Worm (Caenorhabditis elegans) whole organism, late embryonic: ENCODE data around the gene kel-8.

ENCODE experiments used
- C08G9.2 ChIP-seq: sonication (generic microtip); optimal IDR thresholded peaks from 2 replicates; lab custom pipeline; 2016; ENCODE audit warnings: mild to moderate bottlenecking, missing genetic modification characterization, moderate library complexity, missing compliant biosample characterization
- K02D7.2 ChIP-seq: sonication (generic microtip); optimal IDR thresholded peaks from 2 replicates; lab custom pipeline; 2017; ENCODE audit warnings: mild to moderate bottlenecking, missing genetic modification characterization, missing compliant biosample characterization
- ahr-1 ChIP-seq: sonication (generic microtip); optimal IDR thresholded peaks from 2 replicates; lab custom pipeline; 2016; ENCODE audit warnings: missing genetic modification characterization, missing compliant biosample characterization
- ama-1 ChIP-seq: fragments of 150-350 bp; optimal IDR thresholded peaks from 2 replicates; lab custom pipeline; 2014
- ceh-18 ChIP-seq: sonication (generic microtip); optimal IDR thresholded peaks from 2 replicates; lab custom pipeline; 2016; ENCODE audit warnings: missing genetic modification characterization, missing compliant biosample characterization
- ceh-2 ChIP-seq: sonication (generic microtip); optimal IDR thresholded peaks from 2 replicates; lab custom pipeline; 2016; ENCODE audit warnings: missing genotype, missing genetic modification characterization, missing compliant biosample characterization
- ceh-22 ChIP-seq: sonication (generic microtip); optimal IDR thresholded peaks from 2 replicates; lab custom pipeline; 2017; ENCODE audit warnings: missing biosample characterization, missing genetic modification characterization
- ceh-24 ChIP-seq: sonication (generic microtip); optimal IDR thresholded peaks from 2 replicates; lab custom pipeline; 2016; ENCODE audit warnings: mild to moderate bottlenecking, missing genetic modification characterization, missing compliant biosample characterization
- ceh-30 ChIP-seq: fragments of 150-350 bp; optimal IDR thresholded peaks from 2 replicates; lab custom pipeline; 2014; ENCODE audit warnings: missing biosample characterization, missing genetic modification characterization
- ceh-34 ChIP-seq: sonication (generic microtip); optimal IDR thresholded peaks from 2 replicates; lab custom pipeline; 2016; ENCODE audit warnings: mild to moderate bottlenecking, missing genetic modification characterization, missing compliant biosample characterization
- ceh-48 ChIP-seq: sonication (generic microtip); optimal IDR thresholded peaks from 2 replicates; lab custom pipeline; 2016; ENCODE audit warnings: missing genetic modification characterization, inconsistent platforms, missing compliant biosample characterization
- ceh-6 ChIP-seq: fragments of 200-800 bp; sonication (Bioruptor generic); optimal IDR thresholded peaks from 2 replicates; lab custom pipeline; 2018; ENCODE audit warnings: mild to moderate bottlenecking, missing genetic modification characterization, missing compliant biosample characterization
- ceh-9 ChIP-seq: sonication (generic microtip); optimal IDR thresholded peaks from 2 replicates; lab custom pipeline; 2016; ENCODE audit warnings: mild to moderate bottlenecking, missing genetic modification characterization, inconsistent platforms, missing compliant biosample characterization
- che-1 ChIP-seq: sonication (generic microtip); optimal IDR thresholded peaks from 2 replicates; lab custom pipeline; 2016; ENCODE audit warnings: mild to moderate bottlenecking, missing genetic modification characterization, missing compliant biosample characterization
- elt-2 ChIP-seq: sonication (generic microtip); optimal IDR thresholded peaks from 2 replicates; lab custom pipeline; 2016; ENCODE audit warnings: missing genetic modification reagents, missing genetic modification characterization, missing compliant biosample characterization
- elt-4 ChIP-seq: sonication (generic microtip); optimal IDR thresholded peaks from 2 replicates; lab custom pipeline; 2016; ENCODE audit warnings: missing genetic modification characterization, missing compliant biosample characterization
- ets-4 ChIP-seq: sonication (generic microtip); optimal IDR thresholded peaks from 2 replicates; lab custom pipeline; 2016; ENCODE audit warnings: missing genetic modification characterization, missing compliant biosample characterization
- eyg-1 ChIP-seq: sonication (generic microtip); optimal IDR thresholded peaks from 2 replicates; lab custom pipeline; 2016; ENCODE audit warnings: missing genotype, missing genetic modification characterization, missing compliant biosample characterization
- fax-1 ChIP-seq: sonication (generic microtip); optimal IDR thresholded peaks from 2 replicates; lab custom pipeline; 2016; ENCODE audit warnings: missing genotype, missing genetic modification characterization, missing compliant biosample characterization
- hlh-15 ChIP-seq: sonication (generic microtip); optimal IDR thresholded peaks from 2 replicates; lab custom pipeline; 2016; ENCODE audit warnings: missing genetic modification characterization, missing compliant biosample characterization
- hlh-30 ChIP-seq: sonication (generic microtip); optimal IDR thresholded peaks from 2 replicates; lab custom pipeline; 2017; ENCODE audit warnings: antibody characterized with exemption, missing genetic modification characterization, missing compliant biosample characterization; ENCODE audit not compliant: insufficient read depth
- nhr-11 ChIP-seq: fragments of 150-350 bp; optimal IDR thresholded peaks from 2 replicates; lab custom pipeline; 2014; ENCODE audit warnings: missing biosample characterization, missing genetic modification characterization
- nhr-232 ChIP-seq: sonication (generic microtip); optimal IDR thresholded peaks from 2 replicates; lab custom pipeline; 2016; ENCODE audit warnings: missing genetic modification characterization, missing compliant biosample characterization
- npax-4 ChIP-seq: sonication (generic microtip); optimal IDR thresholded peaks from 2 replicates; lab custom pipeline; 2016; ENCODE audit warnings: missing genetic modification characterization, missing compliant biosample characterization
- odd-2 ChIP-seq: sonication (generic microtip); optimal IDR thresholded peaks from 2 replicates; lab custom pipeline; 2017; ENCODE audit warnings: antibody characterized with exemption, mild to moderate bottlenecking, missing genetic modification characterization, missing compliant biosample characterization
- pag-3 ChIP-seq: sonication (generic microtip); optimal IDR thresholded peaks from 2 replicates; lab custom pipeline; 2016; ENCODE audit warnings: missing compliant biosample characterization, missing genetic modification characterization, borderline replicate concordance
- pha-2 ChIP-seq: sonication (generic microtip); optimal IDR thresholded peaks from 2 replicates; lab custom pipeline; 2017; ENCODE audit warnings: mild to moderate bottlenecking, missing genetic modification characterization, missing compliant biosample characterization
- pha-4 ChIP-seq: fragments of 150-350 bp; optimal IDR thresholded peaks from 2 replicates; lab custom pipeline; 2018; ENCODE audit warnings: missing biosample characterization, missing genetic modification reagents, missing genetic modification characterization
- pros-1 ChIP-seq: fragments of 150-350 bp; optimal IDR thresholded peaks from 2 replicates; lab custom pipeline; 2014; ENCODE audit warnings: missing biosample characterization, missing genetic modification reagents, missing genetic modification characterization
- syd-9 ChIP-seq: sonication (generic microtip); optimal IDR thresholded peaks from 2 replicates; lab custom pipeline; 2016; ENCODE audit warnings: mild to moderate bottlenecking, missing genetic modification characterization, moderate library complexity, missing compliant biosample characterization
- ttx-3 ChIP-seq: sonication (generic microtip); optimal IDR thresholded peaks from 2 replicates; lab custom pipeline; 2016; ENCODE audit warnings: missing genetic modification reagents, missing genetic modification characterization, missing compliant biosample characterization
- unc-3 ChIP-seq, 2 experiments: fragments of 200-800 bp in 1 of 2; sonication (Bioruptor generic) in 1 of 2; sonication (generic microtip) in 1 of 2; conservative IDR thresholded peaks in 1 of 2; optimal IDR thresholded peaks in 1 of 2; 2 replicates each; pipeline versions ENCODE4 v1.3.6 to Lab custom; 2016 to 2022; ENCODE audit warnings: missing compliant biosample characterization in 2 of 2, missing genetic modification characterization in 2 of 2, missing genetic modification reagents in 1 of 2
- unc-42 ChIP-seq: sonication (generic microtip); optimal IDR thresholded peaks from 2 replicates; lab custom pipeline; 2016; ENCODE audit warnings: missing genotype, missing genetic modification characterization, missing compliant biosample characterization
- unc-55 ChIP-seq: sonication (generic microtip); optimal IDR thresholded peaks from 2 replicates; lab custom pipeline; 2017; ENCODE audit warnings: missing biosample characterization, missing genetic modification reagents, missing genetic modification characterization
- unc-86 ChIP-seq: sonication (generic microtip); optimal IDR thresholded peaks from 2 replicates; lab custom pipeline; 2016; ENCODE audit warnings: missing genetic modification characterization, missing compliant biosample characterization
- zip-5 ChIP-seq: sonication (generic microtip); optimal IDR thresholded peaks from 2 replicates; lab custom pipeline; 2016; ENCODE audit warnings: missing genetic modification characterization, missing compliant biosample characterization
- ztf-16 ChIP-seq: sonication (generic microtip); optimal IDR thresholded peaks from 2 replicates; lab custom pipeline; 2017; ENCODE audit warnings: missing genetic modification characterization, missing compliant biosample characterization

Gene kel-8

ce11 chrV:2694389-2694788, 23.1 kb downstream of the kel-8 start, which contains the start of gene Y45G12B.2 (continued):
- TF ChIP-seq ceh-22: no peak
- no peak for TF ChIP-seq unc-42 (tag; lab: Kevin White, UChicago)
- no peak for TF ChIP-seq unc-55
- TF ChIP-seq ceh-34 (tag; lab: Kevin White, UChicago): no peak
- peak; percentile 14 for TF ChIP-seq ztf-16 (tag; lab: Kevin White, UChicago)
- TF ChIP-seq ceh-48: peak; percentile 36
- no peak for TF ChIP-seq nhr-232 (tag; lab: Kevin White, UChicago)
- TF ChIP-seq ceh-2 (tag; lab: Kevin White, UChicago): no peak
- no peak for TF ChIP-seq pha-2 (tag; lab: Kevin White, UChicago)
- no peak for TF ChIP-seq ceh-6 (GFP tag; lab: Kevin White, UChicago)
- no peak for TF ChIP-seq npax-4 (tag; lab: Kevin White, UChicago)
- TF ChIP-seq syd-9 (tag; lab: Kevin White, UChicago): no peak
- TF ChIP-seq pha-4 (tag; lab: Kevin White, UChicago): no peak
- TF ChIP-seq ceh-18: peak; percentile 51
- no peak for TF ChIP-seq nhr-11 (tag; lab: Kevin White, UChicago)
- no peak for TF ChIP-seq ets-4 (tag; lab: Kevin White, UChicago)
- no peak for TF ChIP-seq odd-2 (tag; lab: Kevin White, UChicago)

ce11 chrV:2695935-2696334, 24.7 kb downstream of the kel-8 start, which contains the start of gene Y45G12B.3:
Gene Y45G12B.3, minus strand, starts transcription at chrV:2696254.
- TF ChIP-seq pag-3 (no peak), ceh-2 (tag; lab: Kevin White, UChicago) (no peak), elt-2 (no peak), ceh-48 (no peak), npax-4 (tag; lab: Kevin White, UChicago) (no peak), ceh-30 (no peak), ceh-6 (GFP tag; lab: Kevin White, UChicago) (no peak), pha-4 (tag; lab: Kevin White, UChicago) (no peak), K02D7.2 (tag; lab: Kevin White, UChicago) (no peak)

- no peak for TF ChIP-seq elt-4
- peak; percentile 8 for TF ChIP-seq elt-2
- no peak for TF ChIP-seq che-1
- peak; percentile 40 for TF ChIP-seq unc-86
- TF ChIP-seq ama-1 (lab: Kevin White, UChicago): no peak
- TF ChIP-seq fax-1 (tag; lab: Kevin White, UChicago): no peak
- no peak for TF ChIP-seq unc-55
- no peak for TF ChIP-seq C08G9.2 (tag; lab: Kevin White, UChicago)
- peak; percentile 34 for TF ChIP-seq ttx-3 (tag; lab: Kevin White, UChicago)
- TF ChIP-seq zip-5 (tag; lab: Kevin White, UChicago): peak; percentile 20
- TF ChIP-seq ahr-1 (tag; lab: Kevin White, UChicago): no peak
- TF ChIP-seq ceh-30: no peak
- no peak for TF ChIP-seq pros-1 (tag; lab: Kevin White, UChicago)
Observed at ce11 chrV:2697693-2698092, 26.4 kb downstream of the kel-8 start.

DNA sequence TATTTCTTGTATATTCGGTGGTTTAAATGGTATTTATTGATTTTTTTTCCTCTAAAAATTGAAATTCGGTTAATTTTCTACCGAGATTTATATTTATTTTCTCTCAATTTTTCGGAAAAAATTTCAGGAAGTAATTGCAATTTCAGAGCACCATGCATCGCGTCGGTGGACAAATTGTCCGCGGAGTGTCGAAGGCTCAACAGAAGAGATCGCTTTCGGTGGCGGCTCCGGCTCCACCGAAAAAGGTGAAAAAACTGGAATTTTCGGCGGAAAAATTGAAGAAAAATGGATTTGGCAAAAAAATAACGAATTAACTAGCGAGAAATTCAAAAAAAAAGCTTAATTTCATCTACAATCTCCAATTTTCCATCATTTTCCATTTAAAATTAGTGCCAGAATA, 27.6 kb downstream of the kel-8 start, which contains the start of gene nuo-5:
nuo-5 (plus strand) TSS at position 147 of the 400 bp plus-strand sequence.
- no peak for TF ChIP-seq ceh-6 (GFP tag; lab: Kevin White, UChicago)
- no peak for TF ChIP-seq ceh-34 (tag; lab: Kevin White, UChicago)
- no peak for TF ChIP-seq pag-3
- TF ChIP-seq eyg-1 (tag; lab: Kevin White, UChicago): no peak
- TF ChIP-seq nhr-232 (tag; lab: Kevin White, UChicago): no peak
- TF ChIP-seq ttx-3 (tag; lab: Kevin White, UChicago): no peak
- TF ChIP-seq che-1: no peak
- no peak for TF ChIP-seq ceh-9
- no peak for TF ChIP-seq unc-3 (GFP tag; conservative IDR thresholded peaks at IDR 0.05; lab: Robert Waterston, UW)
- no peak for TF ChIP-seq unc-3 (tag; optimal IDR thresholded peaks at IDR 0.05; lab: Kevin White, UChicago)

DNA sequence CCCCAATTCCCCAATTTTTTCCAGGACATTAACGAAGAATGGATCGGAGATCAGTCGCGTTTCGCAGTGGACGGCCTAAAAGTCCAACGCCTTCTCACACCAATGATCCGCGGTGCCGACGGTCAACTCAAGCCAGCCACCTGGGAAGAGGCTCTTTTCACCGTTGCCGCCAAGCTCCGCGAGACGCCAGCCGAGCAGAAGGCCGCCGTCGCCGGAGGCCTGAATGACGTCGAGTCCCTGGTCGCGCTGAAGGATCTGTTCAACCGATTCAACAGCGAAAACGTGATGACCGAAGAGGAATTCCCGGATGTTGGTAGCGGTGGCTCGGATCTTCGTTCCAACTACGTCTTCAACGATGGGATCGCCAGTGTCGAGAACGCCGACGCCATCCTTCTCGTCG, 31.6 kb downstream of the kel-8 start:
- TF ChIP-seq hlh-30 (no peak), pha-4 (tag; lab: Kevin White, UChicago) (no peak), odd-2 (tag; lab: Kevin White, UChicago) (no peak), elt-4 (peak; percentile 7), ceh-24 (tag; lab: Kevin White, UChicago) (no peak), hlh-15 (tag; lab: Kevin White, UChicago) (no peak), ceh-48 (no peak)
